Fruit fly (Drosophila melanogaster): Measurements from ENCODE around the gene CG3071.

dm6 chrX:2223454-2223853 lies 39.2 kb upstream of the CG3071 start, which contains the start of gene CG14052:
- TF ChIP-seq CG8478 (optimal IDR thresholded peaks at IDR 0.05) (no peak), CTCF (optimal IDR thresholded peaks at IDR 0.05) (no peak)

All from S2 (cell line).